Fruit fly (Drosophila melanogaster) whole organism, prepupa: Measurements from ENCODE around the gene PLCXD.

ENCODE experiments used
- Blimp-1 ChIP-seq: fragments of 200-800 bp; sonication (Bioruptor generic); optimal IDR thresholded peaks from 3 replicates; lab custom pipeline; 2017; ENCODE audit warnings: missing biosample characterization, missing genetic modification characterization, mild to moderate bottlenecking, moderate library complexity, missing genetic modification reagents
- CG10631 ChIP-seq: fragments of 200-800 bp; sonication (Bioruptor generic); optimal IDR thresholded peaks from 2 replicates; lab custom pipeline; 2016; ENCODE audit warnings: missing biosample characterization, missing genetic modification characterization
- CG10669 ChIP-seq: fragments of 200-800 bp; sonication (Bioruptor generic); optimal IDR thresholded peaks from 3 replicates; lab custom pipeline; 2018; ENCODE audit warnings: missing biosample characterization, mild to moderate bottlenecking, missing genetic modification characterization, moderate library complexity
- CG11294 ChIP-seq: fragments of 200-800 bp; sonication (Bioruptor generic); IDR thresholded peaks from 2 replicates; pipeline ENCODE4 v1.3.6; 2022; ENCODE audit warnings: missing biosample characterization, missing genetic modification characterization
- CG11762 ChIP-seq: fragments of 200-800 bp; sonication (Bioruptor generic); optimal IDR thresholded peaks from 3 replicates; lab custom pipeline; 2016; ENCODE audit warnings: missing biosample characterization, missing genetic modification characterization; ENCODE audit not compliant: insufficient read depth
- CG11902 ChIP-seq: fragments of 200-800 bp; sonication (Bioruptor generic); optimal IDR thresholded peaks from 3 replicates; lab custom pipeline; 2016; ENCODE audit warnings: missing biosample characterization, missing genetic modification characterization
- CG15336 ChIP-seq: fragments of 200-800 bp; sonication (Bioruptor generic); IDR thresholded peaks from 2 replicates; pipeline ENCODE4 v1.3.6; 2022; ENCODE audit warnings: missing biosample characterization, missing genetic modification characterization
- CG1621 ChIP-seq: fragments of 200-800 bp; sonication (Bioruptor generic); optimal IDR thresholded peaks from 3 replicates; lab custom pipeline; 2018; ENCODE audit warnings: missing biosample characterization, mild to moderate bottlenecking, missing genetic modification characterization
- CG3032 ChIP-seq: fragments of 200-800 bp; optimal IDR thresholded peaks from 2 replicates; lab custom pipeline; 2019; ENCODE audit warnings: missing biosample characterization, mild to moderate bottlenecking, missing genetic modification characterization, moderate library complexity
- CG31627 ChIP-seq: fragments of 200-800 bp; sonication (Bioruptor generic); optimal IDR thresholded peaks from 3 replicates; lab custom pipeline; 2016; ENCODE audit warnings: missing biosample characterization, missing genetic modification characterization
- CG32006 ChIP-seq: fragments of 200-800 bp; sonication (Bioruptor generic); optimal IDR thresholded peaks from 3 replicates; lab custom pipeline; 2017; ENCODE audit warnings: missing biosample characterization, mild to moderate bottlenecking, missing genetic modification characterization
- CG34406 ChIP-seq: fragments of 200-800 bp; sonication (Bioruptor generic); optimal IDR thresholded peaks from 3 replicates; lab custom pipeline; 2016; ENCODE audit warnings: missing biosample characterization, missing genetic modification characterization
- CG3919 ChIP-seq: fragments of 200-800 bp; sonication (Bioruptor generic); optimal IDR thresholded peaks from 3 replicates; lab custom pipeline; 2016; ENCODE audit warnings: missing biosample characterization, missing genetic modification characterization
- CG4318 ChIP-seq: fragments of 200-800 bp; sonication (Bioruptor generic); optimal IDR thresholded peaks from 3 replicates; lab custom pipeline; 2017; ENCODE audit warnings: missing biosample characterization, mild to moderate bottlenecking, missing genetic modification characterization
- CG6792 ChIP-seq: fragments of 200-800 bp; sonication (Bioruptor generic); optimal IDR thresholded peaks from 3 replicates; lab custom pipeline; 2016; ENCODE audit warnings: missing biosample characterization, missing genetic modification characterization
- CG6808 ChIP-seq: fragments of 200-800 bp; sonication (Bioruptor generic); optimal IDR thresholded peaks from 3 replicates; lab custom pipeline; 2017; ENCODE audit warnings: missing biosample characterization, missing genetic modification characterization, mild to moderate bottlenecking, moderate library complexity, missing genetic modification reagents
- CG6854 ChIP-seq: fragments of 200-800 bp; sonication (Bioruptor generic); optimal IDR thresholded peaks from 2 replicates; lab custom pipeline; 2017; ENCODE audit warnings: missing biosample characterization, mild to moderate bottlenecking, missing genetic modification characterization
- CG7368 ChIP-seq: fragments of 200-800 bp; sonication (Bioruptor generic); optimal IDR thresholded peaks from 3 replicates; lab custom pipeline; 2016; ENCODE audit warnings: missing biosample characterization, missing genetic modification characterization
- CG8119 ChIP-seq: fragments of 200-800 bp; sonication (Bioruptor generic); IDR thresholded peaks from 3 replicates; pipeline ENCODE4 v1.3.6; 2022; ENCODE audit warnings: missing biosample characterization, missing genetic modification characterization
- CG8319 ChIP-seq: fragments of 200-800 bp; sonication (Bioruptor generic); optimal IDR thresholded peaks from 3 replicates; lab custom pipeline; 2016; ENCODE audit warnings: missing biosample characterization, missing genetic modification characterization
- Eip78C ChIP-seq: fragments of 200-800 bp; sonication (Bioruptor generic); peaks from one replicate; lab custom pipeline; 2016; ENCODE audit warnings: missing biosample characterization, missing genetic modification characterization
- Eip93F ChIP-seq: fragments of 200-800 bp; sonication (Bioruptor generic); optimal IDR thresholded peaks from 2 replicates; lab custom pipeline; 2016; ENCODE audit warnings: missing biosample characterization, mild to moderate bottlenecking, missing genetic modification characterization
- Ets21C ChIP-seq: fragments of 200-800 bp; sonication (Bioruptor generic); optimal IDR thresholded peaks from 3 replicates; lab custom pipeline; 2016; ENCODE audit warnings: missing biosample characterization, missing genetic modification characterization
- Ets96B ChIP-seq: fragments of 200-800 bp; optimal IDR thresholded peaks from 2 replicates; lab custom pipeline; 2019; ENCODE audit warnings: missing biosample characterization, mild to moderate bottlenecking, missing genetic modification characterization, moderate library complexity
- Hr38 ChIP-seq: sonication (Bioruptor generic); optimal IDR thresholded peaks from 2 replicates; lab custom pipeline; 2016; ENCODE audit warnings: missing biosample characterization, missing genetic modification characterization
- Hr4 ChIP-seq: fragments of 200-800 bp; sonication (Bioruptor generic); optimal IDR thresholded peaks from 3 replicates; lab custom pipeline; 2016; ENCODE audit warnings: missing biosample characterization, missing genetic modification characterization
- Lpt ChIP-seq: fragments of 200-800 bp; sonication (Bioruptor generic); optimal IDR thresholded peaks from 3 replicates; lab custom pipeline; 2016; ENCODE audit warnings: missing biosample characterization, missing genetic modification characterization
- Met ChIP-seq: fragments of 200-800 bp; sonication (Bioruptor generic); optimal IDR thresholded peaks from 3 replicates; lab custom pipeline; 2016; ENCODE audit warnings: missing biosample characterization, missing genetic modification characterization
- OdsH ChIP-seq: fragments of 200-800 bp; sonication (Bioruptor generic); optimal IDR thresholded peaks from 3 replicates; lab custom pipeline; 2016; ENCODE audit warnings: missing biosample characterization, missing genetic modification characterization
- Smox ChIP-seq: fragments of 200-800 bp; sonication (Bioruptor generic); optimal IDR thresholded peaks from 3 replicates; lab custom pipeline; 2016; ENCODE audit warnings: missing biosample characterization, missing genetic modification characterization
- Sox14 ChIP-seq: fragments of 200-800 bp; sonication (Bioruptor generic); optimal IDR thresholded peaks from 3 replicates; lab custom pipeline; 2016; ENCODE audit warnings: missing biosample characterization, missing genetic modification characterization
- acj6 ChIP-seq: fragments of 200-800 bp; sonication (Bioruptor generic); optimal IDR thresholded peaks from 3 replicates; lab custom pipeline; 2016; ENCODE audit warnings: missing biosample characterization, missing genetic modification characterization
- cyc ChIP-seq: fragments of 200-800 bp; sonication (Bioruptor generic); optimal IDR thresholded peaks from 3 replicates; lab custom pipeline; 2016; ENCODE audit warnings: missing biosample characterization, missing genetic modification characterization
- dac ChIP-seq: fragments of 200-800 bp; sonication (Bioruptor generic); optimal IDR thresholded peaks from 2 replicates; lab custom pipeline; 2017; ENCODE audit warnings: missing biosample characterization, mild to moderate bottlenecking, missing genetic modification characterization
- dsx ChIP-seq: fragments of 200-800 bp; optimal IDR thresholded peaks from 3 replicates; lab custom pipeline; 2019; ENCODE audit warnings: missing biosample characterization, mild to moderate bottlenecking, missing genetic modification characterization, moderate library complexity; ENCODE audit not compliant: poor library complexity, severe bottlenecking
- eg ChIP-seq: fragments of 200-800 bp; sonication (Bioruptor generic); IDR thresholded peaks from 3 replicates; pipeline ENCODE4 v1.3.6; 2022; ENCODE audit warnings: missing biosample characterization, missing genetic modification characterization
- fd59A ChIP-seq: fragments of 200-800 bp; sonication (Bioruptor generic); optimal IDR thresholded peaks from 2 replicates; lab custom pipeline; 2017; ENCODE audit warnings: missing biosample characterization, mild to moderate bottlenecking, missing genetic modification characterization, missing genetic modification reagents
- fd85E ChIP-seq: fragments of 200-800 bp; sonication (Bioruptor generic); optimal IDR thresholded peaks from 3 replicates; lab custom pipeline; 2016; ENCODE audit warnings: missing biosample characterization, missing genetic modification characterization
- fkh ChIP-seq: fragments of 200-800 bp; sonication (Bioruptor generic); optimal IDR thresholded peaks from 3 replicates; lab custom pipeline; 2017; ENCODE audit warnings: missing biosample characterization, mild to moderate bottlenecking, missing genetic modification characterization, moderate library complexity
- lz ChIP-seq: fragments of 200-800 bp; sonication (Bioruptor generic); optimal IDR thresholded peaks from 3 replicates; lab custom pipeline; 2016; ENCODE audit warnings: missing biosample characterization, missing genetic modification characterization
- net ChIP-seq: fragments of 200-800 bp; sonication (Bioruptor generic); optimal IDR thresholded peaks from 3 replicates; lab custom pipeline; 2016; ENCODE audit warnings: missing biosample characterization, missing genetic modification characterization
- pdm3 ChIP-seq: fragments of 200-800 bp; sonication (Bioruptor generic); optimal IDR thresholded peaks from 3 replicates; lab custom pipeline; 2016; ENCODE audit warnings: missing biosample characterization, missing genetic modification characterization
- salr ChIP-seq, 2 experiments: fragments of 200-800 bp; sonication (Bioruptor generic); optimal IDR thresholded peaks; 3 replicates each; lab custom pipeline; 2016 to 2018; ENCODE audit warnings: missing biosample characterization in 2 of 2, missing genetic modification characterization in 2 of 2, mild to moderate bottlenecking in 1 of 2
- spab ChIP-seq: fragments of 200-800 bp; sonication (Bioruptor generic); optimal IDR thresholded peaks from 2 replicates; lab custom pipeline; 2017; ENCODE audit warnings: missing biosample characterization, mild to moderate bottlenecking, missing genetic modification characterization, missing genetic modification reagents
- ss ChIP-seq, 2 experiments: fragments of 200-800 bp; sonication (Bioruptor generic); optimal IDR thresholded peaks; 2 replicates in 1 of 2; 3 replicates in 1 of 2; lab custom pipeline; 2017 to 2018; ENCODE audit warnings: mild to moderate bottlenecking in 2 of 2, missing biosample characterization in 2 of 2, missing genetic modification characterization in 2 of 2, moderate library complexity in 1 of 2
- svp ChIP-seq: fragments of 200-800 bp; sonication (Bioruptor generic); peaks from one replicate; lab custom pipeline; 2016; ENCODE audit warnings: missing biosample characterization, missing genetic modification characterization
- topi ChIP-seq: fragments of 200-800 bp; sonication (Bioruptor generic); optimal IDR thresholded peaks from 3 replicates; lab custom pipeline; 2016; ENCODE audit warnings: missing biosample characterization, missing genetic modification characterization
- vri ChIP-seq: fragments of 200-800 bp; sonication (Bioruptor generic); optimal IDR thresholded peaks from 3 replicates; lab custom pipeline; 2016; ENCODE audit warnings: missing biosample characterization, mild to moderate bottlenecking, missing genetic modification characterization

The PLCXD gene

DNA sequence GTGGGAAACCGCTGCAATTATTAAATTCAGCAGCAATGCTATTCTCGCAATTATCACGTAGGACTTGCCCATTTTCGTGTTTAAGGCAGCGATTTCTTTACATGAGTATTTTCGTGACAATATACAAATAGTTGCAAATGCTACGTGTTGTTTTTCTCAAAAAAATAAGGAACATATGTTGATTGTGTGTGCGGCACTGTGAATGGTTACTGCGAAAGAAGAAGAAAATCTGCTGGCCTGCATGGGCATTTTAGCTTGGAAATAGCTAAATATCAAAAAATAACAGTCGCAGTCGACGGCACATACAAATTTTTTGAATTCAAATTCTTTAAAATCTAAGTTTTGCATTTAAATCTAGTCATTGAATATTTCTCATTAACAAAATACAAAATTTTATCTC is 8.7 kb upstream of the PLCXD start, which contains the start of gene CG6766:
CG6766 (minus strand) TSS at position 180 of the 400 bp plus-strand sequence.
- TF ChIP-seq dsx (peak; percentile 8), Eip78C (peak; percentile 7), Lpt (GFP tag; lab: Kevin White, UChicago) (no peak), vri (GFP tag; lab: Kevin White, UChicago) (peak; percentile 12)

DNA sequence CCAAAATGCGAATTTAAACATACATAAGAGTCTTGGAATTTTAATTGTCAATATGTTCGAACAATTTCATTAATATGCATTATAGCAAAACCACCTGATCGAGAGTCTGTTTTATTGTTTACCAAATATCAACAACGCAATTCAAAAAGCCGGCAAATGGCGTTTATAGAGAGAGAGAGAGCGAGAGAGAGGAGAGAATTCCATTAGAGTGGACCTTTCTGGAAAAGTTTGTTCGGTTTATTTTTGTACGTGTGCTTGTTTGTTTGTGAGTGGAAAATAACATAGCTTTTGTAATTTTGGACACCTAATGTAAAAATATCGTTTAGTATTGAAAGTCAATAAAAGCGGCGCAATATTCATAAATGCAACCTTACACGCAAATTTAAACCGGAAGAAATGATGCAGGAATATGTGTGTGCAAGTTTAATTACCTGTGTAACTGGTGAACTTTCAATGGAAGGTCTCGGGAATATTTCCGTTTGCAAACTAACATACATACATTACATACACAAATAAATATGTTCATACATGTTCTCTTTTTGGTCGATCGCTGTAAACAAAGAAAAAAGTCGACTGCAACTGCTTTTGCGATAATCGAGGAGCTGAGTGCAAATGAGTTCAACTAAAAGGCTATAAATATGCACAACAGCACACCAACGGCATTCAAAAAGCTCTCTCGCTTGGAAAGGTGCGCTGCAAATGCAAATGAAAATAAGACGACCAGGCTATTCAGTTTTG is 4.4 kb upstream of the PLCXD start, which contains the start of gene CG6785:
CG6785 (minus strand) TSS at position 588 of the 738 bp plus-strand sequence.
- TF ChIP-seq CG8319 (GFP tag; lab: Kevin White, UChicago) (peak; percentile 64), eg (GFP tag; lab: Robert Waterston, UW) (peak; percentile 87; the same call in 2 of the 3 replicates), spab (peak; percentile 60), Smox (GFP tag; lab: Kevin White, UChicago) (no peak), cyc (GFP tag; lab: Kevin White, UChicago) (peak; percentile 63), Sox14 (peak; percentile 85), CG6808 (GFP tag; lab: Kevin White, UChicago) (peak; percentile 73), CG34406 (GFP tag; lab: Kevin White, UChicago) (peak; percentile 81), CG7368 (GFP tag; lab: Kevin White, UChicago) (peak; percentile 83), fd85E (peak; percentile 26), pdm3 (no peak), CG4318 (GFP tag; lab: Kevin White, UChicago) (no peak), CG11762 (GFP tag; lab: Kevin White, UChicago) (peak; percentile 74), svp (GFP tag; lab: Kevin White, UChicago) (peak; percentile 92), vri (GFP tag; lab: Kevin White, UChicago) (peak; percentile 86), CG3032 (tag; lab: Kevin White, UChicago) (peak; percentile 52), CG10631 (GFP tag; lab: Kevin White, UChicago) (peak; percentile 69), CG11294 (GFP tag; lab: Robert Waterston, UW) (peak; percentile 70), Ets21C (peak; percentile 51), Eip93F (GFP tag; lab: Kevin White, UChicago) (peak; percentile 87), OdsH (GFP tag; lab: Kevin White, UChicago) (peak; percentile 81), CG32006 (GFP tag; lab: Kevin White, UChicago) (peak; percentile 80), net (GFP tag; lab: Kevin White, UChicago) (peak; percentile 86), CG15336 (peak; percentile 93), fkh (GFP tag; lab: Kevin White, UChicago) (peak; percentile 96), CG10669 (GFP tag; lab: Kevin White, UChicago) (peak; percentile 76), Met (GFP tag; lab: Kevin White, UChicago) (peak; percentile 86), fd59A (GFP tag; lab: Kevin White, UChicago) (peak; percentile 58), CG6854 (peak; percentile 79), Lpt (GFP tag; lab: Kevin White, UChicago) (peak; percentile 78), Hr38 (GFP tag; lab: Kevin White, UChicago) (no peak), Hr4 (GFP tag; lab: Kevin White, UChicago) (peak; percentile 79), salr (GFP tag; optimal IDR thresholded peaks at IDR 0.05; lab: Kevin White, UChicago) (peak; percentile 58 to 59), lz (GFP tag; lab: Kevin White, UChicago) (peak; percentile 74), dac (peak; percentile 67), CG1621 (tag; lab: Kevin White, UChicago) (peak; percentile 82), Ets96B (tag; lab: Kevin White, UChicago) (peak; percentile 67), topi (GFP tag; lab: Kevin White, UChicago) (peak; percentile 79), CG8119 (GFP tag; lab: Robert Waterston, UW) (peak; percentile 91; the same call in 2 of the 3 replicates), CG11902 (no peak), CG3919 (GFP tag; lab: Kevin White, UChicago) (no peak), Blimp-1 (GFP tag; lab: Kevin White, UChicago) (peak; percentile 26), dsx (peak; percentile 47), CG31627 (GFP tag; lab: Kevin White, UChicago) (peak; percentile 71), acj6 (GFP tag; lab: Kevin White, UChicago) (peak; percentile 80), ss (GFP tag; optimal IDR thresholded peaks at IDR 0.05; lab: Kevin White, UChicago) (peak; percentile 67 to 83), CG6792 (peak; percentile 92)
